Worm (Caenorhabditis elegans) whole organism, dauer: ENCODE measurements around the gene Y4C6B.2.
"Not testable (repeated sequence)": the region's sequence is repeated elsewhere in the genome, so short reads cannot be mapped to it uniquely, and the experiment has no call there.

ENCODE experiments used
- unc-62 ChIP-seq: sonication (generic microtip); optimal IDR thresholded peaks from 2 replicates; lab custom pipeline; 2017; ENCODE audit warnings: missing biosample characterization, missing genetic modification reagents, missing genetic modification characterization

Gene Y4C6B.2

DNA sequence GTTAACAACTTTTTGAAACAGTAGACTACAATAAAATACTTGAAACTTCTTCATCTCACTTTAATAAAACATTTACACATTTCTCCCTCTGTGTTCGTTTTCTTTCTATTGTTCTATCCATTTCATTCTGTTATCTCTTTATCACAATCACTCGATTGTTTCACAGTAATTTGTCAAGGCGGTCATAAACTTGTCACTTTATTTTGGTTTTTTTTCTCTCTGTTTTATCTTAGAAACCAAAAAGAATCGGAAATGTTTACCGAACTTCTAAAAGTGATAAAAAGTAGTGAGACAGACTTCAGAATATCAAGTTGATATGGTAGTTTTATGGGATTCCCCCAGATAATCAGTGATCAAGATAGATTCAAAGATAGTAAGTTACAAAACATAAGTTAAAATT lies at the start of gene Y4C6B.2:
Gene Y4C6B.2, plus strand, starts transcription at position 320 of the 400 bp plus-strand sequence.
- TF ChIP-seq unc-62 (GFP tag; lab: Kevin White, UChicago), result no peak

DNA sequence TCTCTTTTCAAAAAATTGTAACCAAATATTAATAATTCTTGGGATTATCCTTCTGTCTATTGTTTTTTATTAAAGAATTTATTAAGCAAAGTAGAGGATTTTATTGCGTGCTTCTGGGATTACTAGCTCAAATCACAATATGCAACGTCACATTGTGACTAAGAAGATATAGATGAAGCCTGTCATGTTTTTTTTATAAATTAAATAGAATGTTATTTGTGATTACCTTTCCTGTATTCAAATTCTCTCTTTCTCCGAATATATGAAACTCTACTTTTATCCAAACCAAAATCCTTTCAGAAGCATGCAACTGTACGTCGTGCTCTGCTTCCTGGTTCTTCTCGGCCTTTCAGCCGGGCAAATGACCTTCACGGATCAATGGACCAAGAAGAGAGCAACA lies 48.8 kb upstream of the Y4C6B.2 start, which contains the start of gene nlp-47:
Gene nlp-47, plus strand, starts transcription at position 301 of the 400 bp plus-strand sequence.
- no peak for TF ChIP-seq unc-62 (GFP tag; lab: Kevin White, UChicago)

DNA sequence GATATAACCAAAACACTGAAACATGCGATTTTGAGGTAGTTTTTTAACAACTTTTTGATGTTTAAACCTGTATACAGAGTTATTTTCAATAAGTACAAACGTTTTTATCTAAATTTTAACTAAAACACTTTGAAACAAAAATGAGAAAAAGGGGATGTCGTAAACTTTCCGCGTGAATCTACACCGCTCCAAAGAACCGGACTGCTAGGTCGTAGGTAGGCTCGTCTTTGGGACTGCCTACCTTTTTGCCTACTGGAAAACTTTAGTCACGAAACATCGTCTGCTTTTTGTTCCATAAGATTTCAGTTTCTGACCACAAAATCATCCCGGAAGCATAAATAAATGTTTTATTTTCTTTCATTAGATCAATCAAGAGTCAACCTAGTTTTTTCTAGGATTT lies 48.2 kb upstream of the Y4C6B.2 start:
- no peak for TF ChIP-seq unc-62 (GFP tag; lab: Kevin White, UChicago)

DNA sequence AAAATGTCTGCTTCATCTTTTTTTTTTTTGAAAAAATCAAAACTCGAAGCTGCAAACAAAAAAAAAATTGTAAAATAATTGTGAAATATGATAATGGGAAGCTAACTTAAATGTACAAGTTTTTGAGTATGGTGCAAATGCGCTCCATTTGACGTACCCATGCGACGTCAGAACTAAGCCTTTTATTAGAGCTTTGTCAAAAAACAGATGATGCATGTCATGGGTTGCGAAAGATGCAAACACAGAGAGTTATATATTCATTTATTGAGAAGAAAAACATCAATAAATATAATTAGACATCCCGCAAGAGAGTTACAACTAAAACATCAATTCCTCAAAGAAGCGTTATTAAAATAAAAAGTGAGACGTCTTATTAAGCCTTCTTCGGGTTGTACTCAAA lies 44.9 kb upstream of the Y4C6B.2 start:
- TF ChIP-seq unc-62 (GFP tag; lab: Kevin White, UChicago), result no peak

DNA sequence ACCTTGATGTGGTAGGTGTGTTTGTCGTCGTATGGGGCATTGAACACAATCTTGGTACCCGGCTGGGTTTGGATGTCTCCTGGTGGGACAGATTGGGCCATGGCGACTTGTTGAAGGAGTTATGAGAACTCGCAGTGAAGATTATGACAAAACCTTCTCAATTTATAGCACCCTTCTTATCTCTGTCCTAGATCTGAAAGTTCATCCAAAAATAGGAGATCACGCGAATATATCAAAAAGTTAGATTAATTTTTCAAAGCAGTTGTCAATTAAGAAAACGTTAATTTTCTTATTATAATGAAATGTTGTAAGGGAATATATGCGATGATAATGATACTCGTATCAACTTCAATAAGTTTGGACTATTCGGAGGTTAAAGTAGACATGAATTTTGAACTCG lies 44.1 kb upstream of the Y4C6B.2 start, which contains the start of gene msp-51:
Gene msp-51, minus strand, starts transcription at position 101 of the 400 bp plus-strand sequence.
- TF ChIP-seq unc-62 (GFP tag; lab: Kevin White, UChicago), result not testable (repeated sequence)

DNA sequence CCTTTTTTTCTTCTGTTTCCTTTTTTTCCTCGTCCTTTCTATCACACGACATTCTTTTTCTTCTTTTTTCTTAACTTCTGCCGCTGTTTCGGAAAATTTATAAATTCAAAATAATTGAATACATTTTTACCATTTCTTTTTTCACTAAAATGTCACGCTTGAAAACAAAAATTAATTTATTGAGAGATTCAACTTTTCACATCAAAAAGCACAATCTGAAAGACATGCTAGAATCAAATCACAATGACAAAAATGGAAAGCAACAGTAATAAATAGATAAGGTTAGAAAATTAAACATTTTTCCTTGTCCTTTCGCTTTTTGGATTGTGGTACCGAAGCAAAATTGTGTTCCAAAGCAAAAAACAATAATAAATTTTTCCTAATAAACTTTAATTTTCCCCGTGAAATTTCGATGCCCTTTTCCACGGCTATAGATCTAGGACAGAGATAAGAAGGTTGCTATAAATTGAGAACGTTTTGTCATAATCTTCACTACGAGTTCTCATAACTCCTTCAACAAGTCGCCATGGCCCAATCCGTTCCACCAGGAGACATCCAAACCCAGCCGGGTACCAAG lies 41.9 kb upstream of the Y4C6B.2 start, which contains the start of the genes ZK354.6 and msp-113:
Gene ZK354.6, minus strand, starts transcription at position 101 of the 577 bp plus-strand sequence.
Gene msp-113, plus strand, starts transcription at position 527 of the 577 bp plus-strand sequence.
- TF ChIP-seq unc-62 (GFP tag; lab: Kevin White, UChicago), result no peak

DNA sequence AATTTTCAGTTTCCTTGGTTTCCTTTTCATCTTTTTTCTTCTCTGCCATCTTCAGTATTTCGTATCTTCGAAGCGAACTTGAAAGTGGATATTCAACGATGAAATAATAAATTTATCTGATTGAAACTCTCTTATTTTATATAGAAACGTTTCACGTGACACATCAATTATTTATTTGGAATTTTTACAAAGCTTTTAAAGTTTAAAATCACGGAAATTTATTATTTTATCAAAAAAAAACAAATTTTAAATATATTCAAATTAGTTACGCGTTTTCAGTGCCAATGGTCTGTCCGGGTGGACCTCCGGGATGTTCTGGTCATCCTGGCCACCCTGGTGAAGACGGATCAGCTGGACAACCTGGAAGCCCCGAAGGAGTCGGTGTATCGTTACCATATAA lies 36.3 kb upstream of the Y4C6B.2 start, which contains the start of gene ZK354.7:
Gene ZK354.7, minus strand, starts transcription at position 101 of the 400 bp plus-strand sequence.
- no peak for TF ChIP-seq unc-62 (GFP tag; lab: Kevin White, UChicago)

DNA sequence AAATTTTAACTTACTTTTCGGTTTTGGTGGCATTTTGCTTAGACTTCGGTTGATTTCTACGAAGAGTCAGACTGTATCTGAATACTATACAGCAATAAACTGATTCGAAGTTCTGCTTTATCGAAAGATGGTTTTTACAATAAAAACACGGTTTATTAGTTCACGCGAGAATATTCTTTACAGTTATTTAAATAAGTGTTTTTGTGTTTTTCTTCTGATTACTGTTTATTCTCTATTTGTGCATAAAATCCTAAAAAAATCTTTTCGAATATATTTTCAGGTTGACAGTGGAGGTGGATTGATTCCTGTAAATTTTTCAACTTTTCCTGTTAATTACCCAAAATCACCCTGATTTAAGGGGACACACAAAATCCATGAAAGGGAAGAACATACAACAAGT lies 33.3 kb upstream of the Y4C6B.2 start, which contains the start of gene ZK354.8:
Gene ZK354.8, minus strand, starts transcription at position 101 of the 400 bp plus-strand sequence.
- no peak for TF ChIP-seq unc-62 (GFP tag; lab: Kevin White, UChicago)

DNA sequence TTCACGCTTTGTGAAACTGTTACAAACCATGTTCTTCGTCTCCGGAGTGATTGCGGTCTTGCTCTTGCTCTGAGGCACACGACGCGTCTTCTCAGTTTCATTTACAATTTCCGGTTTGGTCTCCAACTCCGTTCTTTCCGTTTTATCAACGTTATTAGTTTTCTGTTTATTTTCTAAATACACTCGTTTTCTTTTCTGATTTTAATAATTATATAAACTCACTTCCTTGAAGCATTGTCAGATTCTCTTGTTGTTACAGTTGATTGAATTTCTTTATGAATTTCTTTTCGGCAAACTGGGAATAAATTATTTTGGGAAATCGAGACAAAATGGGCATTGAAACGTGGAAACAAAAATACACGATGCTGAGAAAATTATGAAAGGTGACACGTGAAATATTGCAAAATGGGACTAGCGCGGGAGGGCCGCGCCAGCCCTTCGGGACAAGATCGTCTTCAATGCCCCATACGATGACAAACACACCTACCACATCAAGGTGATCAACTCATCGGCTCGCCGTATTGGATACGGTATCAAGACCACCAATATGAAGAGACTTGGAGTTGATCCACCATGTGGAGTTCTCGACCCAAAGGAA lies 31.2 kb upstream of the Y4C6B.2 start, which contains the start of the genes ZK354.9 and msp-58:
Gene ZK354.9, minus strand, starts transcription at position 101 of the 598 bp plus-strand sequence.
Gene msp-58, plus strand, starts transcription at position 548 of the 598 bp plus-strand sequence.
- TF ChIP-seq unc-62 (GFP tag; lab: Kevin White, UChicago), result not testable (repeated sequence)

DNA sequence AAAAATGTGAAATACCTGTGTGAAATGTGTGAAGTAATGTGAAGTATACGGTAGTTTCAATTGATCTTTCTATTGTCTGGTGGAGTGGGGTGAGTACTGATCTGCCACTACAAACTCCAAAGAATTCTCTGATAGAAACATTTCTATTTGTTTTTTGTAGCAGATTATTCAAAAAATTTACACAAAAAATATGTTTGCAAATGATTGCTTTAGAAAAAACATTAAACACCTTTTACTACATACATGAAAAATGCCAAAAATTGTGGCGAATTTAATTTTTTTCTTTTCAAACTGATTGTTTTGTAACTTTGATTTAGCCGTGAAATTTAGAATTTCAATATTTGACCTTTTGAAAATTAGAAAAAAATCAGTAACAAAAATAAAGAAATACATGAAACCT lies 29.6 kb upstream of the Y4C6B.2 start, which contains the start of gene ZK354.3:
Gene ZK354.3, plus strand, starts transcription at position 301 of the 400 bp plus-strand sequence.
- no peak for TF ChIP-seq unc-62 (GFP tag; lab: Kevin White, UChicago)

DNA sequence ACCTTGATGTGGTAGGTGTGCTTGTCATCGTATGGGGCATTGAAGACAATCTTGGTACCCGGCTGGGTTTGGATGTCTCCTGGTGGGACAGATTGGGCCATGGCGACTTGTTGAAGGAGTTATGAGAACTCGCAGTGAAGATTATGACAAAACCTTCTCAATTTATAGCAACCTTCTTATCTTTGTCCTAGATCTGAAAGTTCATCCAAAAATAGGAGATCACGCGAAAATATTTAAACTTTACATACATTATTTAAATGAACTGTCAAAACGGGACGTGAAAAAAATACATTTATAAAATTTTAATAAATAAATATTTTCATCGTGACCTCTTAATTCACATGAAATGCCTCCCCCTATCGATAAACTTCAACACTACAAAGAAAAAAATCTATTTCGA lies 26.4 kb upstream of the Y4C6B.2 start, which contains the start of the genes msp-59 and ZK354.2:
Gene msp-59, minus strand, starts transcription at position 101 of the 400 bp plus-strand sequence.
Gene ZK354.2, plus strand, starts transcription at position 395 of the 400 bp plus-strand sequence.
- TF ChIP-seq unc-62 (GFP tag; lab: Kevin White, UChicago), result not testable (repeated sequence)

DNA sequence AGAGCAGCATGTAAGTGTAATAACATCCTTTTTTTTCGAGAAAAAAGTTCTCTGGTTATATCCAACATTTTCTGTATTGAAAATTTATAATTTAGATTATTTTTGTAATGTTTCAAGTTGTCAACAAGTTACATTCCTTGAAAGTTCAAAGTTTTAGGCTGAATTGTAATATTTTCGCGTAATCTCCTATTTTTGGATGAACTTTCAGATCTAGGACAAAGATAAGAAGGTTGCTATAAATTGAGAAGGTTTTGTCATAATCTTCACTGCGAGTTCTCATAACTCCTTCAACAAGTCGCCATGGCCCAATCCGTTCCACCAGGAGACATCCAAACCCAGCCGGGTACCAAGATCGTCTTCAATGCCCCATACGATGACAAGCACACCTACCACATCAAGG lies 23.2 kb upstream of the Y4C6B.2 start, which contains the start of gene msp-65:
Gene msp-65, plus strand, starts transcription at position 301 of the 400 bp plus-strand sequence.
- TF ChIP-seq unc-62 (GFP tag; lab: Kevin White, UChicago), result not testable (repeated sequence)

DNA sequence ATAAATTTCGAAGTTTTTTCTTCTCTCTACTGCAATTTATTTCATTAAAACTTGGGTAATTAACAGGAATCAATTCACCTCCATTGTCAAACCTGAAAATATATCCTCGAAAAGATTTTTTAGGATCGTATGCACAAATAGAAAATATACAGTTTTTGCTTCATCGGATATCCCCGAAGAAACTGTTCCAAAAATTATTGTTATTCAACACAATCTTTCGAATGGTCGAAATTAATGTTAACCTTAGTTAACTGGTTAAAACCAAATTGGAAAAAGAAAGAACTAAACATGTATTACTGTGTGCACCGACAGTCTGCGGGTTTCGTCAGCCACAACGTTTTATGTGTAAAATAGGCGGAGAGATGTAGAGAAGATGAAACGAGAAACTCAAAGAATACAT lies 22.3 kb upstream of the Y4C6B.2 start:
- TF ChIP-seq unc-62 (GFP tag; lab: Kevin White, UChicago), result no peak

DNA sequence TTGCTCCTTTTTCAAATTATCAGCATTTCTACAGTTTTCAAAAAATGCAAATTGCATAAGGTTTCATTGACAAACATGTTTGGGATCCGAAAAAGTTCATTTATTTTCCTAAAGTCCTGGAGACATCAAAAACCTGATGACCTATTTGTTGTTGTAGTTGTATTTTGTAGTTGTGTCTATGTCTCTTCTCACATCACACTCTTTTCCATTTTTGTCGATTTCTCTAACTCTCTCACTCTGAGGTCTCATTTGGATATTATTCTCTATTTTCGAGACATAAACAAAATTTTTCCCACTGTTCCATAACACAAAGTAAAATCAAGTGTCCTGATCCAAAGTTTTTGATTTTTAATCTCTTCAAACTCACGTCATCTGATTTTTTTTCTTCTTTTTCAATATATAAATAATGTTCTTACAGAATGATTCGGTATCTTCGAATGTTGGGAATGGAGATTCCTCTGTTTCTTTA lies 20.5 kb upstream of the Y4C6B.2 start, which contains the start of gene slc-46A:
Gene slc-46A, plus strand, starts transcription at position 419 of the 469 bp plus-strand sequence.
- no peak for TF ChIP-seq unc-62 (GFP tag; lab: Kevin White, UChicago)

DNA sequence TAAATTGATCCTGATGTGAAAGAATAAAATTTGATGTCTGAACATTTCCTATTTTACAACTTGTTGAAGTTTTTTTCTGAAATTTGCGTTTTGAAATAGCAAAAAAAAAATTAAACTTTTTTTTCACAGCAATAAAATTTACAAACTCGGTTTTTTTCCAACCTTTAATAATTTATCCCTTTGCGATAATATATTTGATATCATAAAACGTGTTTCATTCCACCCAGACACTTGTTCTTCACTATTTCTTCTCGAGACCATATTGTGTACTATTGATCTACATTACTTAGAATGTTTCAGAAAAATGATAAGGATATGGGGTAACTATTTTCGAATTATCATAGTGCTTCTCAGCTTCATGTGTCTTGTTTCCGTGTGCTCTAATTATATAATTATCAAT lies 13.2 kb upstream of the Y4C6B.2 start, which contains the start of gene Y4C6B.4:
Gene Y4C6B.4, plus strand, starts transcription at position 301 of the 400 bp plus-strand sequence.
- TF ChIP-seq unc-62 (GFP tag; lab: Kevin White, UChicago), result no peak

DNA sequence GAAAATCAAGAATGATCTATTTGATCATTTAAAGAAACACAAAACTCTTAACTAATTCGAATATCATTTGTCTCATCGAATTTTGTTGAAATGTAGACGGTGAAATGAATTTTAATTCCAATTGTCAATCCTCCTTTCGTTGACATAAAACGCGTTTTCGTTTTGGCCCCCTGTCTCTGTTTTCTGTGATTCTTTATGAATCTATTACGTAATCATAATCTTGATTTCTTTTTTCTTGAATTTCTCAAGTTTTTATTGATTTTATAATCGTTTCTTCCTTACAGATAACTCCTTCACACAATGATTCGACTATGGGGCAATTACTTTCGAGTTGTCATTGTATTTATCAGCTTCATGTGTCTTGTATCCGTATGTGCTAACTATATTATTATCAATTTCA lies 7.2 kb upstream of the Y4C6B.2 start, which contains the start of gene Y4C6B.3:
Gene Y4C6B.3, plus strand, starts transcription at position 301 of the 400 bp plus-strand sequence.
- no peak for TF ChIP-seq unc-62 (GFP tag; lab: Kevin White, UChicago)
